Fruit fly (Drosophila melanogaster) whole organism, embryonic: ENCODE measurements around the gene CG13454.

Source experiments
- Abd-B ChIP-seq: fragments of 200-800 bp; sonication (Bioruptor generic); optimal IDR thresholded peaks from 2 replicates; lab custom pipeline; 2018; ENCODE audit warnings: missing biosample characterization, mild to moderate bottlenecking, missing genetic modification characterization, moderate library complexity
- Atf-2 ChIP-seq: fragments of 200-800 bp; sonication (Bioruptor generic); optimal IDR thresholded peaks from 2 replicates; lab custom pipeline; 2016; ENCODE audit warnings: missing biosample characterization, missing genetic modification characterization
- Awh ChIP-seq: fragments of 200-800 bp; sonication (Bioruptor generic); IDR thresholded peaks from 2 replicates; pipeline ENCODE4, ENCODE4 v1.3.6; 2022; ENCODE audit warnings: missing biosample characterization, missing genetic modification characterization
- CG11560 ChIP-seq: fragments of 200-800 bp; sonication (Bioruptor generic); IDR thresholded peaks from 3 replicates; pipeline ENCODE4 v1.3.6; 2022; ENCODE audit warnings: missing biosample characterization, missing genetic modification characterization
- CG11696 ChIP-seq: fragments of 200-800 bp; sonication (Bioruptor generic); IDR thresholded peaks from 2 replicates; pipeline ENCODE4 v1.3.6; 2022; ENCODE audit warnings: missing biosample characterization, missing genetic modification characterization
- CG14860 ChIP-seq: fragments of 200-800 bp; sonication (Bioruptor generic); IDR thresholded peaks from 3 replicates; pipeline ENCODE4 v1.3.6; 2022; ENCODE audit warnings: missing biosample characterization, missing genetic modification characterization; ENCODE audit not compliant: partially characterized antibody
- CG14965 ChIP-seq: fragments of 200-800 bp; sonication (Bioruptor generic); optimal IDR thresholded peaks from 2 replicates; lab custom pipeline; 2016; ENCODE audit warnings: missing biosample characterization, missing genetic modification characterization, borderline replicate concordance
- CG15514 ChIP-seq: fragments of 200-800 bp; sonication (Bioruptor generic); optimal IDR thresholded peaks from 3 replicates; lab custom pipeline; 2017; ENCODE audit warnings: missing biosample characterization, missing genetic modification characterization, mild to moderate bottlenecking, moderate library complexity, missing genetic modification reagents
- CG1792 ChIP-seq: fragments of 200-800 bp; sonication (Bioruptor generic); optimal IDR thresholded peaks from 2 replicates; lab custom pipeline; 2016; ENCODE audit warnings: missing biosample characterization, missing genetic modification characterization
- CG31365 ChIP-seq: fragments of 200-800 bp; sonication (Bioruptor generic); optimal IDR thresholded peaks from 2 replicates; lab custom pipeline; 2018; ENCODE audit warnings: missing biosample characterization, mild to moderate bottlenecking, missing genetic modification characterization
- CG3163 ChIP-seq: fragments of 200-800 bp; sonication (Bioruptor generic); optimal IDR thresholded peaks from 3 replicates; lab custom pipeline; 2016; ENCODE audit warnings: missing biosample characterization, missing genetic modification characterization
- CG3995 ChIP-seq: fragments of 200-800 bp; sonication (Bioruptor generic); optimal IDR thresholded peaks from 3 replicates; lab custom pipeline; 2016; ENCODE audit warnings: missing biosample characterization, missing genetic modification characterization
- CG4360 ChIP-seq: fragments of 200-800 bp; sonication (Bioruptor generic); IDR thresholded peaks from 2 replicates; pipeline ENCODE4 v1.3.6; 2022; ENCODE audit warnings: missing biosample characterization, missing genetic modification characterization
- CG7839 ChIP-seq: fragments of 200-800 bp; sonication (Bioruptor generic); optimal IDR thresholded peaks from 3 replicates; lab custom pipeline; 2018; ENCODE audit warnings: missing biosample characterization, mild to moderate bottlenecking, missing genetic modification characterization, moderate library complexity
- CG8924 ChIP-seq: fragments of 200-800 bp; optimal IDR thresholded peaks from 3 replicates; lab custom pipeline; 2019; ENCODE audit warnings: missing biosample characterization, mild to moderate bottlenecking, missing genetic modification characterization, moderate library complexity
- CG9609 ChIP-seq: fragments of 200-800 bp; sonication (Bioruptor generic); optimal IDR thresholded peaks from 3 replicates; lab custom pipeline; 2016; ENCODE audit warnings: missing biosample characterization, missing genetic modification characterization
- Camta ChIP-seq: fragments of 200-800 bp; sonication (Bioruptor generic); optimal IDR thresholded peaks from 2 replicates; lab custom pipeline; 2016; ENCODE audit warnings: missing biosample characterization, missing genetic modification characterization
- D19A ChIP-seq: fragments of 200-800 bp; optimal IDR thresholded peaks from 3 replicates; lab custom pipeline; 2019; ENCODE audit warnings: missing biosample characterization, mild to moderate bottlenecking, missing genetic modification characterization, moderate library complexity
- Fer1 ChIP-seq: fragments of 200-800 bp; sonication (Bioruptor generic); optimal IDR thresholded peaks from 2 replicates; lab custom pipeline; 2017; ENCODE audit warnings: missing biosample characterization, mild to moderate bottlenecking, missing genetic modification characterization
- HLH4C ChIP-seq: fragments of 200-800 bp; sonication (Bioruptor generic); IDR thresholded peaks from 3 replicates; pipeline ENCODE4 v1.3.6; 2022; ENCODE audit warnings: missing biosample characterization, missing genetic modification characterization; ENCODE audit not compliant: partially characterized antibody
- HLH54F ChIP-seq: fragments of 200-800 bp; sonication (Bioruptor generic); optimal IDR thresholded peaks from 3 replicates; lab custom pipeline; 2016; ENCODE audit warnings: missing biosample characterization, missing genetic modification characterization
- Hr3 ChIP-seq: fragments of 200-800 bp; sonication (Bioruptor generic); optimal IDR thresholded peaks from 3 replicates; lab custom pipeline; 2016; ENCODE audit warnings: missing biosample characterization, missing genetic modification characterization
- Hr78 ChIP-seq, 2 experiments: fragments of 200-800 bp in 1 of 2; fragments of >200 bp in 1 of 2; sonication (Bioruptor generic) in 1 of 2; optimal IDR thresholded peaks; 2 replicates each; lab custom pipeline; 2017 to 2019; ENCODE audit warnings: missing biosample characterization in 2 of 2, missing genetic modification characterization in 2 of 2, mild to moderate bottlenecking in 1 of 2, moderate library complexity in 1 of 2
- Myb ChIP-seq: fragments of 200-800 bp; sonication (Bioruptor generic); optimal IDR thresholded peaks from 2 replicates; lab custom pipeline; 2016; ENCODE audit warnings: missing biosample characterization, missing genetic modification characterization
- Nf-YA ChIP-seq: fragments of 200-800 bp; sonication (Bioruptor generic); IDR thresholded peaks from 2 replicates; pipeline ENCODE4 v1.3.6; 2022; ENCODE audit warnings: missing biosample characterization, missing genetic modification characterization
- Ptx1 ChIP-seq: fragments of 200-800 bp; sonication (Bioruptor generic); IDR thresholded peaks from 2 replicates; pipeline ENCODE4 v1.3.6; 2022; ENCODE audit warnings: missing biosample characterization, missing genetic modification characterization
- Sox102F ChIP-seq: fragments of 200-800 bp; sonication (Bioruptor generic); optimal IDR thresholded peaks from 2 replicates; lab custom pipeline; 2018; ENCODE audit warnings: missing biosample characterization, mild to moderate bottlenecking, missing genetic modification characterization, moderate library complexity
- Trl ChIP-seq, 3 experiments: fragments of >200 bp in 2 of 3; fragments of 200-800 bp in 1 of 3; sonication (Bioruptor generic) in 1 of 3; optimal IDR thresholded peaks; 2 replicates in 1 of 3; 3 replicates in 2 of 3; lab custom pipeline; 2016 to 2017; ENCODE audit warnings: missing biosample characterization in 1 of 3, missing genetic modification characterization in 1 of 3
- az2 ChIP-seq: fragments of 200-800 bp; sonication (Bioruptor generic); optimal IDR thresholded peaks from 3 replicates; lab custom pipeline; 2016; ENCODE audit warnings: missing biosample characterization, missing genetic modification characterization
- br ChIP-seq: fragments of >200 bp; optimal IDR thresholded peaks from 2 replicates; lab custom pipeline; 2017
- cad ChIP-seq: fragments of >200 bp; optimal IDR thresholded peaks from 2 replicates; lab custom pipeline; 2017; ENCODE audit warnings: missing biosample characterization, missing genetic modification characterization
- cato ChIP-seq: fragments of 200-800 bp; sonication (Bioruptor generic); optimal IDR thresholded peaks from 2 replicates; lab custom pipeline; 2016; ENCODE audit warnings: missing biosample characterization, missing genetic modification characterization, borderline replicate concordance
- fru ChIP-seq: fragments of >200 bp; optimal IDR thresholded peaks from 2 replicates; lab custom pipeline; 2017
- gsb-n ChIP-seq: fragments of 200-800 bp; sonication (Bioruptor generic); optimal IDR thresholded peaks from 3 replicates; lab custom pipeline; 2018; ENCODE audit warnings: missing biosample characterization, mild to moderate bottlenecking, missing genetic modification characterization
- ham ChIP-seq: fragments of 200-800 bp; sonication (Bioruptor generic); IDR thresholded peaks from 2 replicates; pipeline ENCODE4 v1.3.6; 2022; ENCODE audit warnings: missing biosample characterization, missing genetic modification characterization
- ind ChIP-seq: fragments of 200-800 bp; sonication (Bioruptor generic); optimal IDR thresholded peaks from 3 replicates; lab custom pipeline; 2016; ENCODE audit warnings: missing biosample characterization, missing genetic modification characterization
- jing ChIP-seq: fragments of 200-800 bp; sonication (Bioruptor generic); optimal IDR thresholded peaks from 2 replicates; lab custom pipeline; 2018; ENCODE audit warnings: missing biosample characterization, mild to moderate bottlenecking, missing genetic modification characterization
- luna ChIP-seq: fragments of 200-800 bp; sonication (Bioruptor generic); optimal IDR thresholded peaks from 2 replicates; lab custom pipeline; 2016; ENCODE audit warnings: missing biosample characterization, missing genetic modification characterization
- mam ChIP-seq: fragments of 200-800 bp; sonication (Bioruptor generic); optimal IDR thresholded peaks from 3 replicates; lab custom pipeline; 2016; ENCODE audit warnings: missing biosample characterization, missing genetic modification characterization
- nau ChIP-seq: fragments of 200-800 bp; sonication (Bioruptor generic); optimal IDR thresholded peaks from 3 replicates; lab custom pipeline; 2017; ENCODE audit warnings: missing biosample characterization, mild to moderate bottlenecking, missing genetic modification characterization, missing genetic modification reagents
- nmo ChIP-seq: fragments of 200-800 bp; sonication (Bioruptor generic); optimal IDR thresholded peaks from 2 replicates; lab custom pipeline; 2018; ENCODE audit warnings: missing biosample characterization, mild to moderate bottlenecking, missing genetic modification characterization, moderate library complexity
- p53 ChIP-seq: fragments of 200-800 bp; sonication (Bioruptor generic); optimal IDR thresholded peaks from 2 replicates; lab custom pipeline; 2016; ENCODE audit warnings: missing biosample characterization, missing genetic modification characterization
- pan ChIP-seq, 4 experiments: fragments of >200 bp in 3 of 4; fragments of 200-800 bp in 1 of 4; sonication (Bioruptor generic) in 1 of 4; optimal IDR thresholded peaks in 3 of 4; IDR thresholded peaks in 1 of 4; 2 replicates each; pipeline versions ENCODE4 v1.3.6 to Lab custom; 2017 to 2022; ENCODE audit warnings: missing biosample characterization in 2 of 4, missing genetic modification characterization in 2 of 4, mixed read lengths in 1 of 4
- prd ChIP-seq, 3 experiments: fragments of >200 bp in 2 of 3; fragments of 200-800 bp in 1 of 3; sonication (Bioruptor generic) in 1 of 3; optimal IDR thresholded peaks in 2 of 3; IDR thresholded peaks in 1 of 3; 2 replicates in 2 of 3; 3 replicates in 1 of 3; pipeline versions ENCODE4 v1.3.6 to Lab custom; 2017 to 2022; ENCODE audit warnings: missing biosample characterization in 1 of 3, missing genetic modification characterization in 1 of 3
- sens ChIP-seq: fragments of 200-800 bp; sonication (Bioruptor generic); peaks from one replicate; lab custom pipeline; 2016; ENCODE audit warnings: missing biosample characterization, missing genetic modification characterization
- wdn ChIP-seq: fragments of 200-800 bp; sonication (Bioruptor generic); IDR thresholded peaks from 2 replicates; pipeline ENCODE4 v1.3.6; 2022; ENCODE audit warnings: missing biosample characterization, missing genetic modification characterization
- zen ChIP-seq: fragments of 200-800 bp; sonication (Bioruptor generic); optimal IDR thresholded peaks from 3 replicates; lab custom pipeline; 2018; ENCODE audit warnings: missing biosample characterization, mild to moderate bottlenecking, missing genetic modification characterization, moderate library complexity
- zen2 ChIP-seq: fragments of 200-800 bp; sonication (Bioruptor generic); IDR thresholded peaks from 3 replicates; pipeline ENCODE4 v1.3.6; 2022; ENCODE audit warnings: missing biosample characterization, missing genetic modification characterization; ENCODE audit not compliant: partially characterized antibody

CG13454 gene

dm6 chr3L:15537916-15538581 lies 21.2 kb upstream of the CG13454 start (continued):
- TF ChIP-seq CG11696 (0 out of 2 replicates have a peak, but pooled peaks have one; percentile 11), mam (GFP tag; lab: Kevin White, UChicago) (peak; percentile 45), luna (no peak), Hr3 (GFP tag; lab: Kevin White, UChicago) (peak; percentile 66), CG11560 (tag; lab: Robert Waterston, UW) (no peak), CG15514 (peak; percentile 14), Myb (GFP tag; lab: Kevin White, UChicago) (peak; percentile 12), CG1792 (GFP tag; lab: Kevin White, UChicago) (no peak), p53 (GFP tag; lab: Kevin White, UChicago) (no peak), cad (GFP tag; lab: Kevin White, UChicago) (no peak), CG14965 (GFP tag; lab: Kevin White, UChicago) (no peak), jing (GFP tag; lab: Kevin White, UChicago) (peak; percentile 23), D19A (tag; lab: Kevin White, UChicago) (peak; percentile 58), Fer1 (GFP tag; lab: Kevin White, UChicago) (peak; percentile 55), Sox102F (GFP tag; lab: Kevin White, UChicago) (peak; percentile 83), zen2 (GFP tag; lab: Robert Waterston, UW) (no peak), CG14860 (GFP tag; lab: Robert Waterston, UW) (no peak), pan (optimal IDR thresholded peaks at IDR 0.05; lab: Kevin White, UChicago) (no peak), pan (GFP tag; optimal IDR thresholded peaks at IDR 0.05 in 1 of 2, IDR thresholded peaks at IDR 0.05 in 1 of 2) (peak in 1 of 2 experiments; percentile 66), Nf-YA (GFP tag; lab: Robert Waterston, UW) (no peak), Camta (GFP tag; lab: Kevin White, UChicago) (peak; percentile 35), HLH4C (no peak), CG7839 (tag; lab: Kevin White, UChicago) (peak; percentile 84), Ptx1 (GFP tag; lab: Robert Waterston, UW) (peak; percentile 73), CG9609 (GFP tag; lab: Kevin White, UChicago) (no peak), nmo (GFP tag; lab: Kevin White, UChicago) (peak; percentile 88), CG8924 (tag; lab: Kevin White, UChicago) (peak; percentile 77), CG3995 (GFP tag; lab: Kevin White, UChicago) (no peak), CG3163 (no peak), Trl (optimal IDR thresholded peaks at IDR 0.05; lab: Kevin White, UChicago) (no peak), Trl (GFP tag; optimal IDR thresholded peaks at IDR 0.05; lab: Kevin White, UChicago) (peak; percentile 52), prd (optimal IDR thresholded peaks at IDR 0.05; lab: Kevin White, UChicago) (no peak), prd (GFP tag; IDR thresholded peaks at IDR 0.05; lab: Robert Waterston, UW) (peak; percentile 73; the same call in 2 of the 3 replicates), az2 (GFP tag; lab: Kevin White, UChicago) (peak; percentile 68), ind (peak; percentile 64), wdn (no peak), gsb-n (tag; lab: Kevin White, UChicago) (peak; percentile 64), zen (peak; percentile 74), sens (GFP tag; lab: Kevin White, UChicago) (peak; percentile 96), CG31365 (no peak), Abd-B (GFP tag; lab: Kevin White, UChicago) (peak; percentile 50), ham (no peak), Atf-2 (peak; percentile 33), CG4360 (0 out of 2 replicates have a peak, but pooled peaks have one; percentile 8), cato (GFP tag; lab: Kevin White, UChicago) (peak; percentile 57), nau (GFP tag; lab: Kevin White, UChicago) (peak; percentile 64), br (lab: Kevin White, UChicago) (no peak), HLH54F (GFP tag; lab: Kevin White, UChicago) (peak; percentile 10), Awh (GFP tag; lab: Robert Waterston, UW) (0 out of 2 replicates have a peak, but pooled peaks have one; percentile 16), Hr78 (GFP tag; optimal IDR thresholded peaks at IDR 0.05; lab: Kevin White, UChicago) (peak in 1 of 2 experiments; percentile 35), fru (lab: Kevin White, UChicago) (no peak)
